Worm (Caenorhabditis elegans) whole organism, mixed stage, embryonic: ENCODE data around the gene Y57G7A.2.

Experiments used
- mab-5 ChIP-seq: fragments of 150-350 bp; optimal IDR thresholded peaks from 2 replicates; lab custom pipeline; 2014; ENCODE audit warnings: missing biosample characterization, missing genetic modification characterization
- unc-39 ChIP-seq: fragments of 150-350 bp; optimal IDR thresholded peaks from 2 replicates; lab custom pipeline; 2014; ENCODE audit warnings: missing biosample characterization, missing genetic modification characterization

DNA sequence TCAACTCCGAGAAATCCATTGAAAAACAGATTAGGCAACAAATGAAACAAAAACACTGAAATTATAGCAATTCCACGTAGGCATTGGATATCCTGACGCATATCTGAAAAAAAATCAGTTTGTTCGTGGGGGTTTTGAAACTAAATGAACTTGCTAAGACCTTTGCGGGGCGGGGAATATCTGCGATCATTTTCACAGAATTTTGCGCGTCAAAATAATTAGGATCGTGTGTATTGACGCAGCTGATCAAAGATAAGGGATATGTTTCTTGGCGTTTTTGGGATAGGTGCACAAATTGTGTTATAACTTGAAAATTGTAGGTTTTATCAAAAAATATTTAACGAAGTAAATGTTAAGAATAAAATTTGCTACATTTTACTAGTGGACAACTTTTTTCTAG is 29.1 kb upstream of the Y57G7A.2 start, which contains the start of gene oac-30:
- no peak for TF ChIP-seq unc-39 (tag; lab: Kevin White, UChicago)
- no peak for TF ChIP-seq mab-5
